Worm (Caenorhabditis elegans) whole organism, L1 larva: ENCODE results near the gene B0416.2.

Source experiments
- C16A3.4 ChIP-seq: fragments of 150-350 bp; optimal IDR thresholded peaks from 2 replicates; lab custom pipeline; 2014; ENCODE audit warnings: missing biosample characterization, missing genetic modification characterization
- C34B4.2 ChIP-seq: sonication (generic microtip); optimal IDR thresholded peaks from 2 replicates; lab custom pipeline; 2017; ENCODE audit warnings: mild to moderate bottlenecking, missing genetic modification characterization, missing compliant biosample characterization
- F16B12.6 ChIP-seq: fragments of 150-350 bp; optimal IDR thresholded peaks from 2 replicates; lab custom pipeline; 2014; ENCODE audit warnings: missing biosample characterization, missing genetic modification characterization
- Y116A8C.19 ChIP-seq: sonication (generic microtip); optimal IDR thresholded peaks from 2 replicates; lab custom pipeline; 2016; ENCODE audit warnings: missing compliant biosample characterization, missing genetic modification characterization, borderline replicate concordance
- aha-1 ChIP-seq: fragments of 150-350 bp; optimal IDR thresholded peaks from 2 replicates; lab custom pipeline; 2014; ENCODE audit warnings: missing biosample characterization, missing genetic modification characterization
- aly-2 ChIP-seq: fragments of 150-350 bp; optimal IDR thresholded peaks from 2 replicates; lab custom pipeline; 2014; ENCODE audit warnings: missing biosample characterization, missing genetic modification characterization
- ama-1 ChIP-seq: fragments of 150-350 bp; optimal IDR thresholded peaks from 2 replicates; lab custom pipeline; 2014
- ceh-90 ChIP-seq: sonication (generic microtip); optimal IDR thresholded peaks from 2 replicates; lab custom pipeline; 2016; ENCODE audit warnings: missing genetic modification characterization, missing compliant biosample characterization
- efl-1 ChIP-seq, 4 experiments: fragments of 150-350 bp; optimal IDR thresholded peaks in 3 of 4; peaks in 1 of 4; 1 replicate in 1 of 4; 2 replicates in 3 of 4; lab custom pipeline; 2014; ENCODE audit warnings: missing biosample characterization in 2 of 4, missing genetic modification characterization in 2 of 4, missing genetic modification reagents in 2 of 4
- egl-13 ChIP-seq: sonication (generic microtip); optimal IDR thresholded peaks from 2 replicates; lab custom pipeline; 2016; ENCODE audit warnings: missing genotype, missing genetic modification reagents, missing genetic modification characterization, missing compliant biosample characterization
- egl-27 ChIP-seq, 2 experiments: fragments of 150-350 bp in 1 of 2; sonication (generic microtip); optimal IDR thresholded peaks; 3 replicates each; lab custom pipeline; 2017 to 2018; ENCODE audit warnings: missing biosample characterization in 2 of 2, missing genetic modification characterization in 2 of 2, missing genetic modification reagents in 2 of 2
- elt-3 ChIP-seq, 6 experiments: fragments of 150-350 bp in 1 of 6; sonication (generic microtip); optimal IDR thresholded peaks; 2 replicates each; lab custom pipeline; 2017 to 2018; ENCODE audit warnings: missing biosample characterization in 6 of 6, missing genetic modification characterization in 6 of 6, inconsistent platforms in 1 of 6
- ets-5 ChIP-seq: fragments of 200-800 bp; sonication (Bioruptor generic); IDR thresholded peaks from 2 replicates; pipeline ENCODE4 v1.3.6; 2022; ENCODE audit warnings: missing genetic modification characterization, missing compliant biosample characterization
- fos-1 ChIP-seq: fragments of 150-350 bp; optimal IDR thresholded peaks from 2 replicates; lab custom pipeline; 2014; ENCODE audit warnings: missing biosample characterization, missing genetic modification characterization
- hlh-4 ChIP-seq: sonication (generic microtip); optimal IDR thresholded peaks from 2 replicates; lab custom pipeline; 2016; ENCODE audit warnings: mild to moderate bottlenecking, missing genetic modification characterization, missing compliant biosample characterization
- hpl-2 ChIP-seq: fragments of 150-350 bp; optimal IDR thresholded peaks from 2 replicates; lab custom pipeline; 2014; ENCODE audit warnings: missing biosample characterization, missing genetic modification reagents, missing genetic modification characterization
- jun-1 ChIP-seq: fragments of 150-350 bp; optimal IDR thresholded peaks from 2 replicates; lab custom pipeline; 2014; ENCODE audit warnings: missing biosample characterization, missing genetic modification reagents, missing genetic modification characterization
- lin-13 ChIP-seq: fragments of 150-350 bp; optimal IDR thresholded peaks from 2 replicates; lab custom pipeline; 2014; ENCODE audit warnings: missing biosample characterization, missing genetic modification reagents, missing genetic modification characterization
- lin-14 ChIP-seq: fragments of 200-800 bp; sonication (Bioruptor generic); optimal IDR thresholded peaks from 2 replicates; lab custom pipeline; 2018; ENCODE audit warnings: mild to moderate bottlenecking, missing genetic modification characterization, moderate library complexity, missing compliant biosample characterization
- lin-35 ChIP-seq, 2 experiments: fragments of 150-350 bp; optimal IDR thresholded peaks; 2 replicates each; lab custom pipeline; 2014; ENCODE audit warnings: missing biosample characterization in 2 of 2, missing genetic modification characterization in 2 of 2, missing genetic modification reagents in 2 of 2
- lin-39 ChIP-seq: fragments of 150-350 bp; optimal IDR thresholded peaks from 2 replicates; lab custom pipeline; 2014; ENCODE audit warnings: missing biosample characterization, missing genetic modification reagents, missing genetic modification characterization
- lir-3 ChIP-seq: sonication (generic microtip); optimal IDR thresholded peaks from 2 replicates; lab custom pipeline; 2016; ENCODE audit warnings: mild to moderate bottlenecking, missing genetic modification characterization, moderate library complexity, missing compliant biosample characterization; ENCODE audit not compliant: poor library complexity
- mab-9 ChIP-seq: fragments of 200-800 bp; sonication (Bioruptor generic); IDR thresholded peaks from 2 replicates; pipeline ENCODE4 v1.3.6; 2022; ENCODE audit warnings: missing genetic modification reagents, missing genetic modification characterization, missing compliant biosample characterization
- mdl-1 ChIP-seq, 2 experiments: fragments of 150-350 bp; optimal IDR thresholded peaks; 2 replicates each; lab custom pipeline; 2014 to 2017; ENCODE audit warnings: missing biosample characterization in 2 of 2, missing genetic modification characterization in 2 of 2, inconsistent platforms in 1 of 2
- mep-1 ChIP-seq: fragments of 150-350 bp; optimal IDR thresholded peaks from 2 replicates; lab custom pipeline; 2014; ENCODE audit warnings: missing biosample characterization, missing genetic modification characterization
- nhr-11 ChIP-seq: fragments of 150-350 bp; optimal IDR thresholded peaks from 2 replicates; lab custom pipeline; 2014; ENCODE audit warnings: missing biosample characterization, missing genetic modification characterization
- nhr-19 ChIP-seq: fragments of 200-800 bp; sonication (Bioruptor generic); conservative IDR thresholded peaks from 2 replicates; pipeline ENCODE4 v1.3.6; 2022; ENCODE audit warnings: missing genetic modification characterization, missing compliant biosample characterization
- nhr-20 ChIP-seq: sonication (generic microtip); optimal IDR thresholded peaks from 2 replicates; lab custom pipeline; 2016; ENCODE audit warnings: mild to moderate bottlenecking, missing genetic modification characterization, missing compliant biosample characterization
- nhr-28 ChIP-seq: fragments of 150-350 bp; optimal IDR thresholded peaks from 2 replicates; lab custom pipeline; 2014; ENCODE audit warnings: missing biosample characterization, missing genetic modification characterization
- nhr-47 ChIP-seq: sonication (generic microtip); optimal IDR thresholded peaks from 2 replicates; lab custom pipeline; 2016; ENCODE audit warnings: mild to moderate bottlenecking, missing genetic modification characterization, moderate library complexity, missing compliant biosample characterization
- nhr-71 ChIP-seq: sonication (generic microtip); optimal IDR thresholded peaks from 2 replicates; lab custom pipeline; 2016; ENCODE audit warnings: mild to moderate bottlenecking, missing genetic modification characterization, moderate library complexity, missing compliant biosample characterization
- nhr-84 ChIP-seq: sonication (generic microtip); optimal IDR thresholded peaks from 2 replicates; lab custom pipeline; 2017; ENCODE audit warnings: missing biosample characterization, missing genetic modification characterization
- nhr-85 ChIP-seq: sonication (generic microtip); peaks from one replicate; lab custom pipeline; 2016; ENCODE audit warnings: missing genetic modification characterization, inconsistent platforms, missing compliant biosample characterization
- nhr-90 ChIP-seq: sonication (generic microtip); optimal IDR thresholded peaks from 2 replicates; lab custom pipeline; 2016; ENCODE audit warnings: mild to moderate bottlenecking, missing genetic modification characterization, missing compliant biosample characterization; ENCODE audit not compliant: poor library complexity
- pag-3 ChIP-seq: sonication (generic microtip); optimal IDR thresholded peaks from 2 replicates; lab custom pipeline; 2017; ENCODE audit warnings: missing genetic modification characterization, mild to moderate bottlenecking, missing compliant biosample characterization, antibody characterized with exemption, borderline replicate concordance; ENCODE audit not compliant: insufficient read depth
- pax-3 ChIP-seq: fragments of 200-800 bp; sonication (Bioruptor generic); optimal IDR thresholded peaks from 2 replicates; lab custom pipeline; 2018; ENCODE audit warnings: mild to moderate bottlenecking, missing genetic modification characterization, moderate library complexity, missing compliant biosample characterization
- rnt-1 ChIP-seq: sonication (generic microtip); optimal IDR thresholded peaks from 2 replicates; lab custom pipeline; 2016; ENCODE audit warnings: mild to moderate bottlenecking, missing genetic modification characterization, moderate library complexity, missing compliant biosample characterization
- skn-1 ChIP-seq: fragments of 150-350 bp; optimal IDR thresholded peaks from 2 replicates; lab custom pipeline; 2014; ENCODE audit warnings: missing biosample characterization, missing genetic modification characterization
- sptf-1 ChIP-seq: fragments of 150-350 bp; optimal IDR thresholded peaks from 2 replicates; lab custom pipeline; 2014; ENCODE audit warnings: missing biosample characterization, missing genetic modification characterization
- sup-37 ChIP-seq: fragments of 200-800 bp; sonication (Bioruptor generic); optimal IDR thresholded peaks from 2 replicates; lab custom pipeline; 2018; ENCODE audit warnings: mild to moderate bottlenecking, missing genetic modification characterization, missing compliant biosample characterization
- tbx-2 ChIP-seq: sonication (generic microtip); optimal IDR thresholded peaks from 2 replicates; lab custom pipeline; 2016; ENCODE audit warnings: missing genetic modification characterization, missing compliant biosample characterization
- tlp-1 ChIP-seq: fragments of 150-350 bp; optimal IDR thresholded peaks from 2 replicates; lab custom pipeline; 2014; ENCODE audit warnings: missing biosample characterization, missing genetic modification characterization
- unc-130 ChIP-seq: fragments of 150-350 bp; optimal IDR thresholded peaks from 2 replicates; lab custom pipeline; 2017; ENCODE audit warnings: missing biosample characterization, missing genetic modification characterization, inconsistent platforms
- unc-62 ChIP-seq: fragments of 150-350 bp; optimal IDR thresholded peaks from 2 replicates; lab custom pipeline; 2014; ENCODE audit warnings: missing biosample characterization, missing genetic modification reagents, missing genetic modification characterization
- unc-86 ChIP-seq: sonication (generic microtip); optimal IDR thresholded peaks from 2 replicates; lab custom pipeline; 2016; ENCODE audit warnings: missing genetic modification characterization, missing compliant biosample characterization
- zip-4 ChIP-seq: fragments of 200-800 bp; sonication (Bioruptor generic); optimal IDR thresholded peaks from 2 replicates; lab custom pipeline; 2018; ENCODE audit warnings: mild to moderate bottlenecking, missing genetic modification characterization, moderate library complexity, missing compliant biosample characterization
- ztf-11 ChIP-seq, 2 experiments: sonication (generic microtip); optimal IDR thresholded peaks; 2 replicates each; lab custom pipeline; 2016 to 2017; ENCODE audit warnings: missing genetic modification characterization in 2 of 2, missing biosample characterization in 1 of 2, missing compliant biosample characterization in 1 of 2

Gene B0416.2

ce11 chrX:9337832-9338231 is 38.9 kb downstream of the B0416.2 start (continued):
- TF ChIP-seq unc-62 (GFP tag; lab: Kevin White, UChicago), result no peak
- TF ChIP-seq fos-1 (tag; lab: Kevin White, UChicago), result peak; percentile 41
- TF ChIP-seq nhr-90 (tag; lab: Kevin White, UChicago), result peak; percentile 4

ce11 chrX:9338375-9338774 is 39.4 kb downstream of the B0416.2 start, which contains the start of gene apa-2:
apa-2 (plus strand) TSS chrX:9338675.
- TF ChIP-seq lin-14 (GFP tag; lab: Kevin White, UChicago), result no peak
- TF ChIP-seq nhr-71 (tag; lab: Kevin White, UChicago), result no peak
- TF ChIP-seq tbx-2 (tag; lab: Kevin White, UChicago), result no peak
- no peak for TF ChIP-seq efl-1 (optimal IDR thresholded peaks at IDR 0.05; lab: Kevin White, UChicago)
- TF ChIP-seq efl-1 (GFP tag; optimal IDR thresholded peaks at IDR 0.05 in 1 of 2; lab: Kevin White, UChicago), result peak in 1 of 2 experiments; percentile 52
- TF ChIP-seq, all 84 proteins: peak for 1

ce11 chrX:9347380-9347979 is 48.5 kb downstream of the B0416.2 start, which contains the start of gene oga-1:
oga-1 (minus strand) TSS chrX:9347430.
- TF ChIP-seq egl-13 (tag; lab: Kevin White, UChicago) (peak; percentile 51), nhr-19 (peak; percentile 64), nhr-20 (tag; lab: Kevin White, UChicago) (peak; percentile 90), mdl-1 (tag; optimal IDR thresholded peaks at IDR 0.05; lab: Kevin White, UChicago) (peak in 1 of 2 experiments; percentile 96), unc-130 (peak; percentile 45), lin-13 (GFP tag; lab: Kevin White, UChicago) (peak; percentile 60), F16B12.6 (tag; lab: Kevin White, UChicago) (peak; percentile 26), hpl-2 (no peak), zip-4 (GFP tag; lab: Kevin White, UChicago) (no peak), jun-1 (tag; lab: Kevin White, UChicago) (no peak), mab-9 (GFP tag; lab: Robert Waterston, UW) (no peak), lin-39 (tag; lab: Kevin White, UChicago) (no peak), ceh-90 (tag; lab: Kevin White, UChicago) (no peak), ztf-11 (tag; optimal IDR thresholded peaks at IDR 0.05; lab: Kevin White, UChicago) (no peak), Y116A8C.19 (tag; lab: Kevin White, UChicago) (no peak), ets-5 (GFP tag; lab: Robert Waterston, UW) (no peak), skn-1 (tag; lab: Kevin White, UChicago) (peak; percentile 67), hlh-4 (no peak), nhr-84 (no peak), mep-1 (tag; lab: Kevin White, UChicago) (peak; percentile 83), sup-37 (GFP tag; lab: Kevin White, UChicago) (no peak), nhr-71 (tag; lab: Kevin White, UChicago) (peak; percentile 91), C34B4.2 (tag; lab: Kevin White, UChicago) (no peak), aly-2 (tag; lab: Kevin White, UChicago) (no peak), lir-3 (tag; lab: Kevin White, UChicago) (peak; percentile 71), ama-1 (lab: Kevin White, UChicago) (no peak), rnt-1 (tag; lab: Kevin White, UChicago) (peak; percentile 78), egl-27 (tag; optimal IDR thresholded peaks at IDR 0.05; lab: Kevin White, UChicago) (no peak), pag-3 (tag; lab: Kevin White, UChicago) (no peak), C16A3.4 (tag; lab: Kevin White, UChicago) (peak; percentile 62), lin-35 (GFP tag; optimal IDR thresholded peaks at IDR 0.05; lab: Kevin White, UChicago) (peak; percentile 57 to 81), unc-86 (peak; percentile 2), elt-3 (tag; optimal IDR thresholded peaks at IDR 0.05; lab: Kevin White, UChicago) (peak in 1 of 6 experiments; percentile 45), pax-3 (tag; lab: Kevin White, UChicago) (peak; percentile 19), nhr-85 (tag; lab: Kevin White, UChicago) (peak; percentile 93), tlp-1 (no peak), nhr-11 (tag; lab: Kevin White, UChicago) (no peak), unc-62 (GFP tag; lab: Kevin White, UChicago) (no peak), nhr-28 (tag; lab: Kevin White, UChicago) (no peak), aha-1 (tag; lab: Kevin White, UChicago) (no peak), nhr-47 (tag; lab: Kevin White, UChicago) (peak; percentile 78), sptf-1 (tag; lab: Kevin White, UChicago) (no peak), tbx-2 (tag; lab: Kevin White, UChicago) (peak; percentile 40)
